Fruit fly (Drosophila melanogaster): ENCODE data around the gene Eip75B.

DNA sequence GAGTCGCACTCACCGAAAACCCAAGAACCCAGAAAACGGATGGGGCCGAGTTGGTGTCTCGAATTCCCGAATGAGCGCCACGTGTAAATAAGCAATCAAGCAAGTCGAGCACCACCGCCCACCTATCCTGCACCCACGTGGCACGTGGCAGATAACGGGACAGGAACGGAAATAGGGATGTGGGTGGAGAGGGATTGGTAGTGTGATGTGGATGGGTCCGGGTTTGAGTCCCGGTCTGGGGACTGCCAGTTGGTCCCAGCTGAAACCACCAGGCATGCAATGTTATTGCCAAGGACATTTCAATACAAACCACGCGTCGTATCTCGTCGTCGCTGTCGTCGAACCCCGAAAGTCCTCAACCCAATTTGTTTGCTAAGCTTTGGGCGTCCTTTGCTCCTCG is 119.1 kb downstream of the Eip75B start:
- TF ChIP-seq brk (GFP tag; optimal IDR thresholded peaks at IDR 0.05) (no peak), tai (GFP tag; optimal IDR thresholded peaks at IDR 0.05) (no peak), Myc (optimal IDR thresholded peaks at IDR 0.05) (no peak), lola (GFP tag; optimal IDR thresholded peaks at IDR 0.05) (no peak), dmrt93B (GFP tag; optimal IDR thresholded peaks at IDR 0.05) (no peak), fru (GFP tag; optimal IDR thresholded peaks at IDR 0.05) (no peak), dl (GFP tag; optimal IDR thresholded peaks at IDR 0.05; ENCODE audit: insufficient read depth in 1 of 2, partially characterized antibody in 2 of 2) (no peak), GATAd (GFP tag; optimal IDR thresholded peaks at IDR 0.05) (no peak), Hnf4 (GFP tag; optimal IDR thresholded peaks at IDR 0.05) (no peak), br (GFP tag; optimal IDR thresholded peaks at IDR 0.05) (no peak), psq (GFP tag; optimal IDR thresholded peaks at IDR 0.05) (no peak), Dfd (GFP tag; optimal IDR thresholded peaks at IDR 0.05) (no peak)
